Fruit fly (Drosophila melanogaster) whole organism, pupa: ENCODE data around the gene CG10492.

Source experiments
- CG34367 ChIP-seq: fragments of 200-800 bp; sonication (Bioruptor generic); optimal IDR thresholded peaks from 2 replicates; lab custom pipeline; 2018; ENCODE audit warnings: missing biosample characterization, mild to moderate bottlenecking, missing genetic modification characterization
- D1 ChIP-seq: fragments of 200-800 bp; sonication (Bioruptor generic); optimal IDR thresholded peaks from 2 replicates; lab custom pipeline; 2018; ENCODE audit warnings: missing biosample characterization, mild to moderate bottlenecking, missing genetic modification characterization, moderate library complexity
- Pif1B ChIP-seq: fragments of 200-800 bp; sonication (Bioruptor generic); optimal IDR thresholded peaks from 3 replicates; lab custom pipeline; 2016; ENCODE audit warnings: missing biosample characterization, missing genetic modification characterization

dm6 chr2L:19069548-19070145 is 15.8 kb downstream of the CG10492 start, which contains the start of gene CG10702:
- TF ChIP-seq Pif1B (GFP tag; lab: Kevin White, UChicago) (no peak), CG34367 (tag; lab: Kevin White, UChicago) (no peak), D1 (tag; lab: Kevin White, UChicago) (no peak)
